Fruit fly (Drosophila melanogaster) whole organism, embryonic: ENCODE results near the gene CG14015.

Source experiments
- CG17568 ChIP-seq: fragments of 200-800 bp; sonication (Bioruptor generic); optimal IDR thresholded peaks from 2 replicates; lab custom pipeline; 2018; ENCODE audit warnings: missing biosample characterization, mild to moderate bottlenecking, missing genetic modification characterization, moderate library complexity
- Sin3A ChIP-seq: fragments of >200 bp; optimal IDR thresholded peaks from 2 replicates; lab custom pipeline; 2018
- kah ChIP-seq: fragments of 200-800 bp; sonication (Bioruptor generic); optimal IDR thresholded peaks from 2 replicates; lab custom pipeline; 2018; ENCODE audit warnings: missing biosample characterization, mild to moderate bottlenecking, missing genetic modification characterization

DNA sequence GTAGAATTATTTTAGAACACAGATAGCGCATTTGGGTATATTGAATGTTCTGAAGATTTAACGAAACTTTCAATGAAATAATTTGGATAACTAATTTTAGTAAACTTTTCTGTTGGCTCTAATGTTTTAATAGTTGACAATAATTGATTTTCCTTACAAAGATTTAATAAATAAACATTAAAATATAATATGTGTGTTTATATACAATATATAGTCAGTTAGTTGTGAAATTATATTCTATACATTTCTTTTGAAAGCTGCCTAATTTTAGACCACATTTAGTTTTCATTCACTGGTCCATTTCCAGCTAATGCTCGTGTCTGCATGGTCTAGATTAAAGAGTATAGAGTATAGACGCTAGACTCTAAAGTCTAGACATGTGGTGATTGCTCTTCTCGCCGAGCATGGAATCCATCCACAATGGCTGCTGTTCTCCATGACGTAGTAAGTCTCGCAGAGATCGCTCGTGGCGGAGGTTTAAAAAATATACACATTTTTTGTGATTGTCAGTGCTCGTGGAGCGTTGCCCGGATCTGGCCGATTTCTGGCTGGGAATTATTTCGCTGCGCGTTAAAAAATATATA is 19.9 kb upstream of the CG14015 start, which contains the start of gene GluRIIB:
- no peak for TF ChIP-seq CG17568
- no peak for TF ChIP-seq Sin3A
- no peak for TF ChIP-seq kah
